Fruit fly (Drosophila melanogaster) whole organism: ENCODE measurements around the gene CG9029.

Experiments used
- Dll ChIP-seq: fragments of >200 bp; optimal IDR thresholded peaks from 2 replicates; lab custom pipeline; 2017
- pan ChIP-seq: fragments of >200 bp; optimal IDR thresholded peaks from 2 replicates; lab custom pipeline; 2017
- psq ChIP-seq: fragments of >200 bp; optimal IDR thresholded peaks from 2 replicates; lab custom pipeline; 2017
- usp ChIP-seq: fragments of >200 bp; optimal IDR thresholded peaks from 2 replicates; lab custom pipeline; 2017; ENCODE audit warnings: missing biosample characterization, missing genetic modification characterization, mixed read lengths

DNA sequence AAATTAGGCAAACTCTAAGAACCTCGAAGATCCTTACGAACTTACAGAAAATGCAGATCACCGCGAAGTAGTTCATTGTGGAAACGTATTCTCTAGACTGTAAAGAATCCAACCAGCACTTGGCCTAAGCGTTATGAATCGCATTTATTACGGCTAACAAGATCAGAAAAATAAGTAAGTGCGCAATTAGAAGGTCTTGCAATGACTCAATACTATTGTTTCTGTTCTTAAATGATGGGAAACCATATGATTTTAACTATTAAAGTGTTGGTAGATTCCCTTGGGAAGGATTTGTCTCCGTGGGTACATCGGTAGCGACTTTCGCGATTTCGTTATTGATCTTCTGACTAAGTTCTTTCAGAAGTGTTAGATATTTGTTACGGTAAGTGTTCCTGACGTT, 7.0 kb downstream of the CG9029 start, which contains the start of gene Acp26Ab:
- no peak for TF ChIP-seq Dll (lab: Kevin White, UChicago)
- no peak for TF ChIP-seq pan (lab: Kevin White, UChicago)
- TF ChIP-seq psq (lab: Kevin White, UChicago): no peak
- TF ChIP-seq usp: no peak
